Worm (Caenorhabditis elegans): ENCODE results near the gene egl-26.

egl-26 gene

ce11 chrII:69354-69753 is at the start of gene egl-26:
Gene egl-26, plus strand, starts transcription at chrII:69654.
- TF ChIP-seq tab-1 (GFP tag; IDR thresholded peaks at IDR 0.05): no peak

DNA sequence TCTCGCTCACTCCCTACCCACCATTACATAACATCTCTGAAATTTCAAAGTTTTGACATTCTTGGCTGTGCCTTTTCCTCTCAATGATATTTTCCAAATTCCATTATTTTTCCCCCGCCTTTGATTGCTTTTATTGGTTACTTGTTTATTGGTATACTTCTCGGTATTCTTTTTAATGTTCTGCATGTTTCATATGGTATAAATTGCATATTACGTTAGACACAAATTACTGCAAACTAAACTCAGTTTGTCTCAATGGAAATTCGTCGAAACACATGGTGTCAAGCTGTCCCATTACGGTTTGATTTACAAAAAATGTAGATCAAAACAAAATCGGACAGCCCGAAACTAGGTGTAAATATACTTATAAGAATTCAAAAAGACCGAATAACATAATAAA is 47.5 kb upstream of the egl-26 start:
- no peak for TF ChIP-seq cog-1 (tag; optimal IDR thresholded peaks at IDR 0.05)
- TF ChIP-seq ztf-23 (GFP tag; IDR thresholded peaks at IDR 0.05): no peak
- TF ChIP-seq tab-1 (GFP tag; IDR thresholded peaks at IDR 0.05): no peak
- no peak for TF ChIP-seq ztf-29 (GFP tag; IDR thresholded peaks at IDR 0.05)
- no peak for TF ChIP-seq flt-1 (GFP tag; IDR thresholded peaks at IDR 0.05)
- TF ChIP-seq med-1 (GFP tag; optimal IDR thresholded peaks at IDR 0.05; ENCODE audit: insufficient read depth): no peak
- TF ChIP-seq T22C8.4 (GFP tag; IDR thresholded peaks at IDR 0.05): no peak
- no peak for TF ChIP-seq klf-2 (GFP tag; conservative IDR thresholded peaks at IDR 0.05)

ce11 chrII:23025-23424 is 46.4 kb upstream of the egl-26 start, which contains the start of gene sqt-2:
Gene sqt-2, plus strand, starts transcription at chrII:23325.
- no peak for TF ChIP-seq T22C8.4 (GFP tag; IDR thresholded peaks at IDR 0.05)
- no peak for TF ChIP-seq klf-2 (GFP tag; conservative IDR thresholded peaks at IDR 0.05)
- TF ChIP-seq med-1 (GFP tag; optimal IDR thresholded peaks at IDR 0.05; ENCODE audit: insufficient read depth): no peak
- TF ChIP-seq ref-1 (GFP tag; conservative IDR thresholded peaks at IDR 0.05): no peak
- TF ChIP-seq tab-1 (GFP tag; IDR thresholded peaks at IDR 0.05): no peak
- no peak for TF ChIP-seq cog-1 (tag; optimal IDR thresholded peaks at IDR 0.05)
- TF ChIP-seq ztf-23 (GFP tag; IDR thresholded peaks at IDR 0.05): no peak
- TF ChIP-seq ztf-29 (GFP tag; IDR thresholded peaks at IDR 0.05): no peak
- TF ChIP-seq flt-1 (GFP tag; IDR thresholded peaks at IDR 0.05): no peak

ce11 chrII:23739-24138 is 45.7 kb upstream of the egl-26 start:
- TF ChIP-seq T22C8.4 (GFP tag; IDR thresholded peaks at IDR 0.05) (no peak), med-1 (GFP tag; optimal IDR thresholded peaks at IDR 0.05; ENCODE audit: insufficient read depth) (no peak), ztf-29 (GFP tag; IDR thresholded peaks at IDR 0.05) (no peak), cog-1 (tag; optimal IDR thresholded peaks at IDR 0.05) (no peak), tab-1 (GFP tag; IDR thresholded peaks at IDR 0.05) (no peak), ref-1 (GFP tag; conservative IDR thresholded peaks at IDR 0.05) (no peak), ztf-23 (GFP tag; IDR thresholded peaks at IDR 0.05) (no peak), klf-2 (GFP tag; conservative IDR thresholded peaks at IDR 0.05) (no peak), flt-1 (GFP tag; IDR thresholded peaks at IDR 0.05) (no peak)

ce11 chrII:24559-24998 is 44.9 kb upstream of the egl-26 start, which contains the start of gene enee-1:
Gene enee-1, plus strand, starts transcription at chrII:24666.
- TF ChIP-seq ztf-23 (GFP tag; IDR thresholded peaks at IDR 0.05) (0 out of 2 replicates have a peak, but pooled peaks have one; percentile 56), cog-1 (tag; optimal IDR thresholded peaks at IDR 0.05) (peak; percentile 26), tab-1 (GFP tag; IDR thresholded peaks at IDR 0.05) (no peak)

ce11 chrII:28283-28682 is 41.2 kb upstream of the egl-26 start, which contains the start of gene F23F1.4:
Gene F23F1.4, minus strand, starts transcription at chrII:28423.
- TF ChIP-seq ztf-23 (GFP tag; IDR thresholded peaks at IDR 0.05) (no peak), ref-1 (GFP tag; conservative IDR thresholded peaks at IDR 0.05) (no peak), tab-1 (GFP tag; IDR thresholded peaks at IDR 0.05) (no peak), klf-2 (GFP tag; conservative IDR thresholded peaks at IDR 0.05) (no peak), T22C8.4 (GFP tag; IDR thresholded peaks at IDR 0.05) (no peak), med-1 (GFP tag; optimal IDR thresholded peaks at IDR 0.05; ENCODE audit: insufficient read depth) (no peak), ztf-29 (GFP tag; IDR thresholded peaks at IDR 0.05) (no peak), flt-1 (GFP tag; IDR thresholded peaks at IDR 0.05) (no peak), cog-1 (tag; optimal IDR thresholded peaks at IDR 0.05) (no peak)

- no peak for TF ChIP-seq klf-2 (GFP tag; conservative IDR thresholded peaks at IDR 0.05)
- no peak for TF ChIP-seq cog-1 (tag; optimal IDR thresholded peaks at IDR 0.05)
- TF ChIP-seq ztf-23 (GFP tag; IDR thresholded peaks at IDR 0.05): no peak
- no peak for TF ChIP-seq med-1 (GFP tag; optimal IDR thresholded peaks at IDR 0.05; ENCODE audit: insufficient read depth)
Measured at ce11 chrII:29578-29977, 39.9 kb upstream of the egl-26 start.

DNA sequence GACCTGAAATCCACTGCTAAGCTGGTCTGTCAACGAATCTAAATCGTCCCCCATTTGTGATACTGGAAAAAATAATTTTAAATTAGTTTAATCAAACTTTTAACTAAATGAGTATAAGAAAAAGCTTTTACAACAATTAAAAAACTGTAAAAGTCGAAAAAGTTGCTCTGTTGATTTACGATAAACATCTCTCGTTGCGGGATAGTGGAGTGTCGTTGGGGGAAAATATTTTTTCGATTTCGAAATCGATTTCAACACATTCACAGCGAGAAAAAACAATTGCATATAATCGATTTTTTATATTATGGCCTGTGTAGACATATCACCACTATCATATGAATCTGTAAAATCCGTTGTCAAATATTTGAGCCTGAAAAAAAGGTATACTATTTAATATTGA is 37.9 kb upstream of the egl-26 start, which contains the start of the genes F23F1.5 and fbxc-54:
Gene F23F1.5, minus strand, starts transcription at position 64 of the 400 bp plus-strand sequence.
Gene fbxc-54, plus strand, starts transcription at position 199 of the 400 bp plus-strand sequence.
- TF ChIP-seq cog-1 (tag; optimal IDR thresholded peaks at IDR 0.05) (no peak), ztf-29 (GFP tag; IDR thresholded peaks at IDR 0.05) (no peak), ref-1 (GFP tag; conservative IDR thresholded peaks at IDR 0.05) (no peak), flt-1 (GFP tag; IDR thresholded peaks at IDR 0.05) (no peak), ztf-23 (GFP tag; IDR thresholded peaks at IDR 0.05) (no peak)

DNA sequence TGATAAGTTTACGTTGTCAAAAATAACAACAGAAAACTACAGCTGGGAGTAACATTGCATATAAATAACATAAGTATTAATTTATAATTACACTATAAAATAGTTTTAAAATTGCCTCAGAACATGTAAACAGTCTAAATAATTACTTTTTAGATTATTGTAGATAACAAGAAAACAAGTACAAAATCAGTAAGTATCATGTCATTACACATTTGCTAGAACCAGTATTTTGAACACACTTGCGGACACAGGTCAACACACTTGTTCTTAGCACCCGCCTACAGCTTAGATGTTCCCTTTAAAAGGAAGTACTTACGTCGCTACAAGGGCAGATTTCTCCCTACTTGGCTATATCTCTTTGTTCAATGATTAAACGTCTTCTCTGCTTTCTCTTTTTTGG is 35.5 kb upstream of the egl-26 start, which contains the start of gene F23F1.2:
Gene F23F1.2, plus strand, starts transcription at position 301 of the 400 bp plus-strand sequence.
- no peak for TF ChIP-seq tab-1 (GFP tag; IDR thresholded peaks at IDR 0.05)
- TF ChIP-seq cog-1 (tag; optimal IDR thresholded peaks at IDR 0.05): no peak
- TF ChIP-seq ztf-23 (GFP tag; IDR thresholded peaks at IDR 0.05): no peak
- no peak for TF ChIP-seq ztf-29 (GFP tag; IDR thresholded peaks at IDR 0.05)
- no peak for TF ChIP-seq flt-1 (GFP tag; IDR thresholded peaks at IDR 0.05)
- TF ChIP-seq T22C8.4 (GFP tag; IDR thresholded peaks at IDR 0.05): no peak
- TF ChIP-seq klf-2 (GFP tag; conservative IDR thresholded peaks at IDR 0.05): no peak
- TF ChIP-seq ref-1 (GFP tag; conservative IDR thresholded peaks at IDR 0.05): no peak
- no peak for TF ChIP-seq med-1 (GFP tag; optimal IDR thresholded peaks at IDR 0.05; ENCODE audit: insufficient read depth)

DNA sequence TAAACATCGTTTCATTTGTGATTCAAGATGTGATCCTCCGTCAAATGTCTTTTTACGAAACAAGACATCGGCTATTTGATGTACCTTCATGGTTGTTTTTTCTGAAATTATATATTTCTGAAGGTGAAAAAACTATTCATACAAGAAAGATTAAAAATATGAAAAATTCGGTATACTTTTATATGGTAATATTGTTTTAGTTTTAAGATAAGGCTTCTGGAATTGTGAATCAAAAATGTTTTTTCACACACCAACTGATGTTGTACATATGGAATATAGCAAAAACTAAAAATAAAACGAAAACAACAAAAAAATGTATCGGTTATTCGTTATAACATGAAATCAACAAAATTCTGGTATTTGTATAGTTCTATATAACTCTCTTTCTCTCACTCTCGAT is 32.2 kb upstream of the egl-26 start, which contains the start of gene F23F1.6:
Gene F23F1.6, minus strand, starts transcription at position 101 of the 400 bp plus-strand sequence.
- TF ChIP-seq tab-1 (GFP tag; IDR thresholded peaks at IDR 0.05) (no peak), ref-1 (GFP tag; conservative IDR thresholded peaks at IDR 0.05) (no peak), flt-1 (GFP tag; IDR thresholded peaks at IDR 0.05) (no peak), klf-2 (GFP tag; conservative IDR thresholded peaks at IDR 0.05) (no peak)

ce11 chrII:39437-39836 is 30.0 kb upstream of the egl-26 start, which contains the start of gene spp-24:
Gene spp-24, minus strand, starts transcription at chrII:39537.
- TF ChIP-seq flt-1 (GFP tag; IDR thresholded peaks at IDR 0.05) (no peak), med-1 (GFP tag; optimal IDR thresholded peaks at IDR 0.05; ENCODE audit: insufficient read depth) (no peak), tab-1 (GFP tag; IDR thresholded peaks at IDR 0.05) (no peak), ztf-23 (GFP tag; IDR thresholded peaks at IDR 0.05) (no peak), klf-2 (GFP tag; conservative IDR thresholded peaks at IDR 0.05) (no peak), cog-1 (tag; optimal IDR thresholded peaks at IDR 0.05) (no peak), ref-1 (GFP tag; conservative IDR thresholded peaks at IDR 0.05) (no peak)

Data from whole organism, midembryonic.